In genomic region chr3L:139574-140567, dm6 we compare ENCODE assay signal across 2 fruit fly cellular contexts.
TF ChIP-seq lines count a peak whose summit lies in the region.

No protein-coding gene starts in this region.

TF ChIP-seq in whole organism, embryonic, 481 proteins besides CTCF, POLR2A, EP300 and RAD21 (continued from another document and continues in another):
- no peak for TF ChIP-seq CG8765 (GFP tag; IDR thresholded peaks at IDR 0.05; lab: Robert Waterston, UW)
- TF ChIP-seq gem (tag; optimal IDR thresholded peaks at IDR 0.05; lab: Kevin White, UChicago) = peak; percentile 23
- no peak for TF ChIP-seq CG10366 (GFP tag; IDR thresholded peaks at IDR 0.05; lab: Robert Waterston, UW)
- TF ChIP-seq CG4360 (GFP tag; IDR thresholded peaks at IDR 0.05; lab: Robert Waterston, UW) = peak; percentile 68; the same call in 1 of the 2 replicates
- no peak for TF ChIP-seq CG3163 (GFP tag; optimal IDR thresholded peaks at IDR 0.05; lab: Kevin White, UChicago)
- peak; percentile 13 for TF ChIP-seq CG4820 (GFP tag; optimal IDR thresholded peaks at IDR 0.05; lab: Kevin White, UChicago)
- no peak for TF ChIP-seq Hmx (GFP tag; optimal IDR thresholded peaks at IDR 0.05; lab: Kevin White, UChicago)
- no peak for TF ChIP-seq E2f1 (GFP tag; IDR thresholded peaks at IDR 0.05; lab: Robert Waterston, UW)
- no peak for TF ChIP-seq Lpt (GFP tag; optimal IDR thresholded peaks at IDR 0.05; lab: Kevin White, UChicago)
- TF ChIP-seq Oli (tag; optimal IDR thresholded peaks at IDR 0.05; lab: Kevin White, UChicago) = no peak
- no peak for TF ChIP-seq nmo (GFP tag; optimal IDR thresholded peaks at IDR 0.05; lab: Kevin White, UChicago)
- no peak for TF ChIP-seq Spps (tag; optimal IDR thresholded peaks at IDR 0.05; lab: Kevin White, UChicago)
- no peak for TF ChIP-seq CG15011 (GFP tag; optimal IDR thresholded peaks at IDR 0.05; lab: Kevin White, UChicago)
- no peak for TF ChIP-seq CG13296 (GFP tag; optimal IDR thresholded peaks at IDR 0.05; lab: Kevin White, UChicago)
- no peak for TF ChIP-seq sisA (GFP tag; IDR thresholded peaks at IDR 0.05; lab: Robert Waterston, UW)
- TF ChIP-seq ttk (GFP tag; IDR thresholded peaks at IDR 0.05; lab: Robert Waterston, UW) = no peak
- TF ChIP-seq CG7928 (GFP tag; optimal IDR thresholded peaks at IDR 0.05; lab: Kevin White, UChicago) = no peak
- TF ChIP-seq HLHmδ (GFP tag; optimal IDR thresholded peaks at IDR 0.05; lab: Kevin White, UChicago) = no peak
- TF ChIP-seq CG1832 (GFP tag; optimal IDR thresholded peaks at IDR 0.05; lab: Kevin White, UChicago) = no peak
- TF ChIP-seq zen2 (GFP tag; IDR thresholded peaks at IDR 0.05; lab: Robert Waterston, UW; ENCODE audit: partially characterized antibody) = no peak
- no peak for TF ChIP-seq Jarid2 (GFP tag; optimal IDR thresholded peaks at IDR 0.05; lab: Kevin White, UChicago)
- TF ChIP-seq gcm2 (GFP tag; optimal IDR thresholded peaks at IDR 0.05; lab: Kevin White, UChicago) = no peak
- TF ChIP-seq CG17385 (GFP tag; optimal IDR thresholded peaks at IDR 0.05; lab: Kevin White, UChicago) = no peak
- TF ChIP-seq slp2 (GFP tag; optimal IDR thresholded peaks at IDR 0.05; lab: Kevin White, UChicago) = no peak
- TF ChIP-seq CG14965 (GFP tag; optimal IDR thresholded peaks at IDR 0.05; lab: Kevin White, UChicago; ENCODE audit: borderline replicate concordance) = no peak
- 0 out of 3 replicates have a peak, but pooled peaks have one; percentile 51 for TF ChIP-seq CG2199 (GFP tag; IDR thresholded peaks at IDR 0.05; lab: Robert Waterston, UW)
- TF ChIP-seq otp (GFP tag; IDR thresholded peaks at IDR 0.05; lab: Robert Waterston, UW) = no peak
- no peak for TF ChIP-seq CG30020 (tag; optimal IDR thresholded peaks at IDR 0.05; lab: Kevin White, UChicago)
- TF ChIP-seq btn (GFP tag; optimal IDR thresholded peaks at IDR 0.05; lab: Kevin White, UChicago) = no peak
- TF ChIP-seq sens (GFP tag; lab: Kevin White, UChicago) = peak; percentile 71
- no peak for TF ChIP-seq Tbp (GFP tag; optimal IDR thresholded peaks at IDR 0.05; lab: Kevin White, UChicago)
- no peak for TF ChIP-seq gsb-n (tag; optimal IDR thresholded peaks at IDR 0.05; lab: Kevin White, UChicago)
- no peak for TF ChIP-seq CG8478 (optimal IDR thresholded peaks at IDR 0.05; lab: Kevin White, UChicago)
- TF ChIP-seq CG10267 (tag; optimal IDR thresholded peaks at IDR 0.05; lab: Kevin White, UChicago) = no peak
- no peak for TF ChIP-seq Mes4 (GFP tag; optimal IDR thresholded peaks at IDR 0.05; lab: Kevin White, UChicago)
- peak; percentile 17 for TF ChIP-seq D19A (tag; optimal IDR thresholded peaks at IDR 0.05; lab: Kevin White, UChicago)
- TF ChIP-seq Awh (GFP tag; IDR thresholded peaks at IDR 0.05; lab: Robert Waterston, UW) = 0 out of 2 replicates have a peak, but pooled peaks have one; percentile 40
- TF ChIP-seq odd (GFP tag; optimal IDR thresholded peaks at IDR 0.05; lab: Kevin White, UChicago) = no peak
- no peak for TF ChIP-seq CG12659 (GFP tag; optimal IDR thresholded peaks at IDR 0.05; lab: Kevin White, UChicago)
- TF ChIP-seq CG13287 (GFP tag; IDR thresholded peaks at IDR 0.05; lab: Robert Waterston, UW; ENCODE audit: partially characterized antibody) = no peak
- no peak for TF ChIP-seq B-H1 (GFP tag; IDR thresholded peaks at IDR 0.05; lab: Robert Waterston, UW)
- TF ChIP-seq NC2β (GFP tag; optimal IDR thresholded peaks at IDR 0.05; lab: Kevin White, UChicago) = peak; percentile 2
- TF ChIP-seq unc-4 (GFP tag; IDR thresholded peaks at IDR 0.05; lab: Robert Waterston, UW; ENCODE audit: partially characterized antibody) = no peak
- no peak for TF ChIP-seq CG18262 (tag; optimal IDR thresholded peaks at IDR 0.05; lab: Kevin White, UChicago)
- TF ChIP-seq chinmo (GFP tag; IDR thresholded peaks at IDR 0.05; lab: Robert Waterston, UW; ENCODE audit: partially characterized antibody) = 0 out of 4 replicates have a peak, but pooled peaks have one; percentile 14
- TF ChIP-seq Hmr (GFP tag; optimal IDR thresholded peaks at IDR 0.05; lab: Kevin White, UChicago) = peak; percentile 29
- no peak for TF ChIP-seq Hsf (GFP tag; optimal IDR thresholded peaks at IDR 0.05; lab: Kevin White, UChicago)
- no peak for TF ChIP-seq CG17802 (tag; optimal IDR thresholded peaks at IDR 0.05; lab: Kevin White, UChicago)
- peak in 1 of 2 experiments; percentile 58 for TF ChIP-seq Pdp1 (GFP tag; optimal IDR thresholded peaks at IDR 0.05; lab: Kevin White, UChicago)
- no peak for TF ChIP-seq CG4424 (GFP tag; optimal IDR thresholded peaks at IDR 0.05; lab: Kevin White, UChicago)
- no peak for TF ChIP-seq inv (GFP tag; IDR thresholded peaks at IDR 0.05; lab: Robert Waterston, UW; ENCODE audit: partially characterized antibody)
- peak; percentile 14 for TF ChIP-seq Deaf1 (tag; optimal IDR thresholded peaks at IDR 0.05; lab: Kevin White, UChicago)
- TF ChIP-seq stwl (tag; optimal IDR thresholded peaks at IDR 0.05; lab: Kevin White, UChicago) = peak; percentile 88
- no peak for TF ChIP-seq CG10959 (GFP tag; IDR thresholded peaks at IDR 0.05; lab: Robert Waterston, UW)
- no peak for TF ChIP-seq CG18476 (GFP tag; optimal IDR thresholded peaks at IDR 0.05; lab: Kevin White, UChicago)
- TF ChIP-seq D19B (GFP tag; optimal IDR thresholded peaks at IDR 0.05; lab: Kevin White, UChicago) = no peak
- TF ChIP-seq Trl (optimal IDR thresholded peaks at IDR 0.05; lab: Kevin White, UChicago) = no peak
- TF ChIP-seq Trl (GFP tag; optimal IDR thresholded peaks at IDR 0.05; lab: Kevin White, UChicago) = peak; percentile 16
- peak; percentile 71 for TF ChIP-seq ftz-f1 (GFP tag; optimal IDR thresholded peaks at IDR 0.05; lab: Kevin White, UChicago)
- TF ChIP-seq abd-A (tag; optimal IDR thresholded peaks at IDR 0.05; lab: Kevin White, UChicago) = peak; percentile 70
- TF ChIP-seq fd96Cb (tag; optimal IDR thresholded peaks at IDR 0.05; lab: Kevin White, UChicago) = no peak
- no peak for TF ChIP-seq CG1529 (GFP tag; optimal IDR thresholded peaks at IDR 0.05; lab: Kevin White, UChicago)
- no peak for TF ChIP-seq seq (GFP tag; IDR thresholded peaks at IDR 0.05; lab: Robert Waterston, UW)
- TF ChIP-seq bigmax (GFP tag; optimal IDR thresholded peaks at IDR 0.05; lab: Kevin White, UChicago) = no peak
- peak; percentile 78 for TF ChIP-seq exex (tag; optimal IDR thresholded peaks at IDR 0.05; lab: Kevin White, UChicago)
- peak; percentile 2 for TF ChIP-seq unpg (GFP tag; optimal IDR thresholded peaks at IDR 0.05; lab: Kevin White, UChicago)
- TF ChIP-seq CG16813 (GFP tag; IDR thresholded peaks at IDR 0.05; lab: Robert Waterston, UW; ENCODE audit: partially characterized antibody) = 0 out of 3 replicates have a peak, but pooled peaks have one; percentile 28

TF ChIP-seq in whole organism, prepupa, 60 proteins besides CTCF, POLR2A, EP300 and RAD21 (continued from another document):
- TF ChIP-seq salr (GFP tag; optimal IDR thresholded peaks at IDR 0.05; lab: Kevin White, UChicago) (no peak), lz (GFP tag; optimal IDR thresholded peaks at IDR 0.05; lab: Kevin White, UChicago) (no peak), CG3919 (GFP tag; optimal IDR thresholded peaks at IDR 0.05; lab: Kevin White, UChicago) (peak; percentile 15), Ets21C (GFP tag; optimal IDR thresholded peaks at IDR 0.05; lab: Kevin White, UChicago) (no peak), CG15336 (GFP tag; IDR thresholded peaks at IDR 0.05; lab: Robert Waterston, UW) (no peak), Hr38 (GFP tag; optimal IDR thresholded peaks at IDR 0.05; lab: Kevin White, UChicago) (no peak), net (GFP tag; optimal IDR thresholded peaks at IDR 0.05; lab: Kevin White, UChicago) (no peak), CG8632 (GFP tag; optimal IDR thresholded peaks at IDR 0.05; lab: Kevin White, UChicago) (no peak), CG10669 (GFP tag; optimal IDR thresholded peaks at IDR 0.05; lab: Kevin White, UChicago) (no peak), CG6808 (GFP tag; optimal IDR thresholded peaks at IDR 0.05; lab: Kevin White, UChicago) (peak; percentile 13), CG3032 (tag; optimal IDR thresholded peaks at IDR 0.05; lab: Kevin White, UChicago) (peak; percentile 17), Sox102F (GFP tag; optimal IDR thresholded peaks at IDR 0.05; lab: Kevin White, UChicago) (peak; percentile 26), CG6163 (GFP tag; IDR thresholded peaks at IDR 0.05; lab: Robert Waterston, UW) (no peak), Met (GFP tag; optimal IDR thresholded peaks at IDR 0.05; lab: Kevin White, UChicago) (peak; percentile 49), OdsH (GFP tag; optimal IDR thresholded peaks at IDR 0.05; lab: Kevin White, UChicago) (no peak), CG11902 (GFP tag; optimal IDR thresholded peaks at IDR 0.05; lab: Kevin White, UChicago) (no peak), acj6 (GFP tag; optimal IDR thresholded peaks at IDR 0.05; lab: Kevin White, UChicago) (no peak), CG32006 (GFP tag; optimal IDR thresholded peaks at IDR 0.05; lab: Kevin White, UChicago) (no peak), Gug (GFP tag; IDR thresholded peaks at IDR 0.05; lab: Robert Waterston, UW) (no peak), esn (GFP tag; optimal IDR thresholded peaks at IDR 0.05; lab: Kevin White, UChicago) (peak; percentile 55), Sox14 (GFP tag; optimal IDR thresholded peaks at IDR 0.05; lab: Kevin White, UChicago) (no peak), CG10631 (GFP tag; optimal IDR thresholded peaks at IDR 0.05; lab: Kevin White, UChicago) (peak; percentile 35), vri (GFP tag; optimal IDR thresholded peaks at IDR 0.05; lab: Kevin White, UChicago) (peak; percentile 43), CG11294 (GFP tag; IDR thresholded peaks at IDR 0.05; lab: Robert Waterston, UW) (no peak), CG8319 (GFP tag; optimal IDR thresholded peaks at IDR 0.05; lab: Kevin White, UChicago) (no peak), Eip93F (GFP tag; optimal IDR thresholded peaks at IDR 0.05; lab: Kevin White, UChicago) (no peak), CG34406 (GFP tag; optimal IDR thresholded peaks at IDR 0.05; lab: Kevin White, UChicago) (no peak), Lpt (GFP tag; optimal IDR thresholded peaks at IDR 0.05; lab: Kevin White, UChicago) (no peak), CG31627 (GFP tag; optimal IDR thresholded peaks at IDR 0.05; lab: Kevin White, UChicago) (no peak), CG6792 (GFP tag; optimal IDR thresholded peaks at IDR 0.05; lab: Kevin White, UChicago) (peak; percentile 24), fkh (GFP tag; optimal IDR thresholded peaks at IDR 0.05; lab: Kevin White, UChicago) (peak; percentile 74), achi (GFP tag; optimal IDR thresholded peaks at IDR 0.05; lab: Kevin White, UChicago) (peak; percentile 2), CG1621 (tag; optimal IDR thresholded peaks at IDR 0.05; lab: Kevin White, UChicago) (no peak), pdm3 (GFP tag; optimal IDR thresholded peaks at IDR 0.05; lab: Kevin White, UChicago) (no peak), dac (GFP tag; optimal IDR thresholded peaks at IDR 0.05; lab: Kevin White, UChicago) (no peak), svp (GFP tag; lab: Kevin White, UChicago) (peak; percentile 88), Sox15 (GFP tag; optimal IDR thresholded peaks at IDR 0.05; lab: Kevin White, UChicago) (no peak)
